Worm (Caenorhabditis elegans) whole organism, young adult: ENCODE measurements around the gene ykt-6.

ENCODE experiments used
- B0336.3 ChIP-seq: fragments of 200-800 bp; sonication (Bioruptor generic); IDR thresholded peaks from 2 replicates; pipeline ENCODE4 v1.3.6; 2022; ENCODE audit warnings: missing genetic modification characterization, missing compliant biosample characterization
- F57C9.4 ChIP-seq: sonication (generic microtip); optimal IDR thresholded peaks from 2 replicates; lab custom pipeline; 2017; ENCODE audit warnings: mild to moderate bottlenecking, missing genetic modification characterization, missing compliant biosample characterization
- Y56A3A.18 ChIP-seq: fragments of 200-800 bp; sonication (Bioruptor generic); IDR thresholded peaks from 2 replicates; pipeline ENCODE4 v1.3.6; 2022; ENCODE audit warnings: missing genetic modification reagents, missing genetic modification characterization, missing compliant biosample characterization
- egl-18 ChIP-seq: fragments of 200-800 bp; sonication (Bioruptor generic); IDR thresholded peaks from 2 replicates; pipeline ENCODE4 v1.3.6; 2022; ENCODE audit warnings: missing genetic modification reagents, missing genetic modification characterization, missing compliant biosample characterization
- egrh-3 ChIP-seq: fragments of 200-800 bp; sonication (Bioruptor generic); IDR thresholded peaks from 2 replicates; pipeline ENCODE4 v1.3.6; 2022; ENCODE audit warnings: missing genetic modification reagents, missing genetic modification characterization, missing compliant biosample characterization
- hlh-12 ChIP-seq: sonication (generic microtip); optimal IDR thresholded peaks from 2 replicates; lab custom pipeline; 2016; ENCODE audit warnings: missing genetic modification characterization, missing compliant biosample characterization
- mes-4 ChIP-seq: sonication (generic microtip); optimal IDR thresholded peaks from 2 replicates; lab custom pipeline; 2016; ENCODE audit warnings: missing genotype, missing genetic modification characterization, missing compliant biosample characterization
- pbrm-1 ChIP-seq: fragments of 200-800 bp; sonication (Bioruptor generic); IDR thresholded peaks from 2 replicates; pipeline ENCODE4 v1.3.6; 2022; ENCODE audit warnings: missing genetic modification reagents, missing genetic modification characterization, missing compliant biosample characterization
- tbx-9 ChIP-seq: sonication (generic microtip); optimal IDR thresholded peaks from 2 replicates; lab custom pipeline; 2016; ENCODE audit warnings: borderline replicate concordance, missing genetic modification characterization, inconsistent platforms, missing compliant biosample characterization

- TF ChIP-seq mes-4 (tag; lab: Kevin White, UChicago) (no peak), egl-18 (GFP tag; lab: Robert Waterston, UW) (no peak), F57C9.4 (tag; lab: Kevin White, UChicago) (no peak), Y56A3A.18 (no peak), tbx-9 (tag; lab: Kevin White, UChicago) (no peak), hlh-12 (tag; lab: Kevin White, UChicago) (no peak), B0336.3 (GFP tag; lab: Robert Waterston, UW) (no peak), pbrm-1 (GFP tag; lab: Robert Waterston, UW) (no peak), egrh-3 (GFP tag; lab: Robert Waterston, UW) (no peak)
These were observed 9.8 kb upstream of the ykt-6 start for ce11 chrIII:7297045-7297680.
